Fruit fly (Drosophila melanogaster): ENCODE data around the gene CG2150.
A peak's percentile ranks its signal among the peaks of the same experiment; 100 is the strongest.

Gene CG2150

dm6 chr3R:31724580-31725320, 39.8 kb downstream of the CG2150 start:
- TF ChIP-seq rgr (GFP tag; optimal IDR thresholded peaks at IDR 0.05), result peak; percentile 31
- TF ChIP-seq Sp1 (GFP tag; optimal IDR thresholded peaks at IDR 0.05), result peak; percentile 23
- TF ChIP-seq Dif (GFP tag; optimal IDR thresholded peaks at IDR 0.05; ENCODE audit: partially characterized antibody), result peak; percentile 65
- peak; percentile 34 for TF ChIP-seq fru (GFP tag; optimal IDR thresholded peaks at IDR 0.05)
- TF ChIP-seq CG32264 (GFP tag; optimal IDR thresholded peaks at IDR 0.05), result no peak
- peak; percentile 13 for TF ChIP-seq woc (GFP tag; optimal IDR thresholded peaks at IDR 0.05)
- peak; percentile 60 for TF ChIP-seq CrebA (GFP tag; optimal IDR thresholded peaks at IDR 0.05; ENCODE audit: borderline replicate concordance)
- no peak for TF ChIP-seq Rel (GFP tag; optimal IDR thresholded peaks at IDR 0.05)
- TF ChIP-seq Rel (tag; optimal IDR thresholded peaks at IDR 0.05), result peak; percentile 36
- peak; percentile 12 for TF ChIP-seq ey (GFP tag; optimal IDR thresholded peaks at IDR 0.05)
- TF ChIP-seq foxo (GFP tag; optimal IDR thresholded peaks at IDR 0.05), result peak in 1 of 2 experiments; percentile 24
- no peak for TF ChIP-seq Hr83 (GFP tag; optimal IDR thresholded peaks at IDR 0.05; ENCODE audit: poor library complexity, severe bottlenecking)
- TF ChIP-seq jim (GFP tag; optimal IDR thresholded peaks at IDR 0.05), result peak; percentile 16
- peak in 1 of 2 experiments; percentile 42 for TF ChIP-seq dl (GFP tag; optimal IDR thresholded peaks at IDR 0.05; ENCODE audit: insufficient read depth in 1 of 2, partially characterized antibody in 2 of 2)
- TF ChIP-seq br (GFP tag; optimal IDR thresholded peaks at IDR 0.05), result peak; percentile 16
- TF ChIP-seq tai (GFP tag; optimal IDR thresholded peaks at IDR 0.05), result no peak
- no peak for TF ChIP-seq pan (optimal IDR thresholded peaks at IDR 0.05)
- peak; percentile 26 for TF ChIP-seq h (GFP tag; optimal IDR thresholded peaks at IDR 0.05)
- TF ChIP-seq Hr78 (GFP tag; optimal IDR thresholded peaks at IDR 0.05), result no peak
- TF ChIP-seq Jra (GFP tag; optimal IDR thresholded peaks at IDR 0.05), result no peak

dm6 chr3R:31724136-31724535, 40.4 kb downstream of the CG2150 start:
- TF ChIP-seq woc (GFP tag; optimal IDR thresholded peaks at IDR 0.05) (no peak), lola (GFP tag; optimal IDR thresholded peaks at IDR 0.05) (no peak), foxo (GFP tag; optimal IDR thresholded peaks at IDR 0.05) (no peak), brk (GFP tag; optimal IDR thresholded peaks at IDR 0.05) (no peak), sage (GFP tag; optimal IDR thresholded peaks at IDR 0.05) (no peak), Hr83 (GFP tag; optimal IDR thresholded peaks at IDR 0.05; ENCODE audit: poor library complexity, severe bottlenecking) (no peak), CrebA (GFP tag; optimal IDR thresholded peaks at IDR 0.05; ENCODE audit: borderline replicate concordance) (no peak), Abd-B (GFP tag; optimal IDR thresholded peaks at IDR 0.05) (no peak), OdsH (GFP tag; optimal IDR thresholded peaks at IDR 0.05) (no peak), HLH106 (tag; optimal IDR thresholded peaks at IDR 0.05) (no peak)

dm6 chr3R:31723206-31723933, 41.2 kb downstream of the CG2150 start:
- peak; percentile 50 for TF ChIP-seq Dfd (GFP tag; optimal IDR thresholded peaks at IDR 0.05)
- no peak for TF ChIP-seq HLH106 (tag; optimal IDR thresholded peaks at IDR 0.05)

- TF ChIP-seq HLH106 (tag; optimal IDR thresholded peaks at IDR 0.05) (no peak), Sp1 (GFP tag; optimal IDR thresholded peaks at IDR 0.05) (no peak), pan (optimal IDR thresholded peaks at IDR 0.05) (no peak), GATAd (GFP tag; optimal IDR thresholded peaks at IDR 0.05) (no peak), sage (GFP tag; optimal IDR thresholded peaks at IDR 0.05) (no peak), psq (GFP tag; optimal IDR thresholded peaks at IDR 0.05) (no peak), Vsx2 (GFP tag; optimal IDR thresholded peaks at IDR 0.05; ENCODE audit: partially characterized antibody) (no peak), Dif (GFP tag; optimal IDR thresholded peaks at IDR 0.05; ENCODE audit: partially characterized antibody) (peak; percentile 14), h (GFP tag; optimal IDR thresholded peaks at IDR 0.05) (no peak), sv (GFP tag; optimal IDR thresholded peaks at IDR 0.05) (no peak), foxo (GFP tag; optimal IDR thresholded peaks at IDR 0.05) (no peak), dl (GFP tag; optimal IDR thresholded peaks at IDR 0.05; ENCODE audit: insufficient read depth in 1 of 2, partially characterized antibody in 2 of 2) (peak in 1 of 2 experiments; percentile 20), rgr (GFP tag; optimal IDR thresholded peaks at IDR 0.05) (no peak), Hr83 (GFP tag; optimal IDR thresholded peaks at IDR 0.05; ENCODE audit: poor library complexity, severe bottlenecking) (peak; percentile 0), ey (GFP tag; optimal IDR thresholded peaks at IDR 0.05) (no peak), lola (GFP tag; optimal IDR thresholded peaks at IDR 0.05) (no peak)
Measured at dm6 chr3R:31721958-31722357, 42.6 kb downstream of the CG2150 start.

All from whole organism, wandering third instar larva.